Worm (Caenorhabditis elegans) whole organism, mixed stage, embryonic: ENCODE data around the gene lsm-7.

ENCODE experiments used
- M03D4.4 ChIP-seq: sonication (generic microtip); optimal IDR thresholded peaks from 2 replicates; lab custom pipeline; 2017; ENCODE audit warnings: mild to moderate bottlenecking, missing genetic modification characterization, missing compliant biosample characterization
- bed-3 ChIP-seq: fragments of 200-800 bp; sonication (Bioruptor generic); optimal IDR thresholded peaks from 3 replicates; lab custom pipeline; 2018; ENCODE audit warnings: mild to moderate bottlenecking, missing genetic modification characterization, moderate library complexity, missing compliant biosample characterization
- blmp-1 ChIP-seq: fragments of 150-350 bp; optimal IDR thresholded peaks from 2 replicates; lab custom pipeline; 2014; ENCODE audit warnings: missing biosample characterization, missing genetic modification characterization
- ceh-39 ChIP-seq: fragments of 150-350 bp; optimal IDR thresholded peaks from 2 replicates; lab custom pipeline; 2014; ENCODE audit warnings: missing biosample characterization, missing genetic modification characterization
- ceh-43 ChIP-seq: fragments of 200-800 bp; sonication (Bioruptor generic); optimal IDR thresholded peaks from 2 replicates; lab custom pipeline; 2018; ENCODE audit warnings: mild to moderate bottlenecking, missing genetic modification characterization, moderate library complexity, missing compliant biosample characterization
- ceh-83 ChIP-seq: fragments of 200-800 bp; sonication (Bioruptor generic); optimal IDR thresholded peaks from 2 replicates; lab custom pipeline; 2018; ENCODE audit warnings: mild to moderate bottlenecking, missing genetic modification characterization, missing compliant biosample characterization
- ces-1 ChIP-seq: fragments of 150-350 bp; optimal IDR thresholded peaks from 2 replicates; lab custom pipeline; 2014; ENCODE audit warnings: missing biosample characterization, missing genetic modification reagents, missing genetic modification characterization
- cnd-1 ChIP-seq: fragments of 200-800 bp; sonication (Bioruptor generic); optimal IDR thresholded peaks from 2 replicates; lab custom pipeline; 2018; ENCODE audit warnings: mild to moderate bottlenecking, missing genetic modification characterization, missing compliant biosample characterization
- drap-1 ChIP-seq: fragments of 200-800 bp; sonication (Bioruptor generic); optimal IDR thresholded peaks from 3 replicates; lab custom pipeline; 2018; ENCODE audit warnings: mild to moderate bottlenecking, missing genetic modification characterization, missing compliant biosample characterization
- elt-1 ChIP-seq: sonication (generic microtip); optimal IDR thresholded peaks from 2 replicates; lab custom pipeline; 2017; ENCODE audit warnings: missing genetic modification characterization, mild to moderate bottlenecking, missing compliant biosample characterization, antibody characterized with exemption, moderate library complexity, borderline replicate concordance; ENCODE audit not compliant: insufficient read depth
- elt-3 ChIP-seq: fragments of 150-350 bp; optimal IDR thresholded peaks from 2 replicates; lab custom pipeline; 2014; ENCODE audit warnings: missing biosample characterization, missing genetic modification characterization
- flh-1 ChIP-seq: fragments of 200-800 bp; sonication (Bioruptor generic); optimal IDR thresholded peaks from 2 replicates; lab custom pipeline; 2018; ENCODE audit warnings: mild to moderate bottlenecking, missing genetic modification characterization, moderate library complexity, missing compliant biosample characterization
- ham-2 ChIP-seq: fragments of 200-800 bp; sonication (Bioruptor generic); optimal IDR thresholded peaks from 2 replicates; lab custom pipeline; 2018; ENCODE audit warnings: mild to moderate bottlenecking, missing genetic modification characterization, missing compliant biosample characterization
- hlh-1 ChIP-seq: fragments of 150-350 bp; optimal IDR thresholded peaks from 2 replicates; lab custom pipeline; 2014; ENCODE audit warnings: missing biosample characterization, missing genetic modification reagents, missing genetic modification characterization
- lin-13 ChIP-seq: fragments of 150-350 bp; optimal IDR thresholded peaks from 2 replicates; lab custom pipeline; 2014; ENCODE audit warnings: missing biosample characterization, missing genetic modification characterization
- lin-32 ChIP-seq: fragments of 200-800 bp; sonication (Bioruptor generic); optimal IDR thresholded peaks from 2 replicates; lab custom pipeline; 2018; ENCODE audit warnings: mild to moderate bottlenecking, missing genetic modification characterization, missing compliant biosample characterization
- lsy-2 ChIP-seq: fragments of 150-350 bp; optimal IDR thresholded peaks from 2 replicates; lab custom pipeline; 2014; ENCODE audit warnings: missing biosample characterization, missing genetic modification characterization
- mab-5 ChIP-seq: fragments of 150-350 bp; optimal IDR thresholded peaks from 2 replicates; lab custom pipeline; 2014; ENCODE audit warnings: missing biosample characterization, missing genetic modification characterization
- mep-1 ChIP-seq: fragments of 150-350 bp; optimal IDR thresholded peaks from 2 replicates; lab custom pipeline; 2017; ENCODE audit warnings: missing biosample characterization, missing genetic modification reagents, missing genetic modification characterization, inconsistent platforms
- mls-2 ChIP-seq: sonication (generic microtip); optimal IDR thresholded peaks from 2 replicates; lab custom pipeline; 2016; ENCODE audit warnings: mild to moderate bottlenecking, missing genetic modification characterization, moderate library complexity, missing compliant biosample characterization
- nhr-12 ChIP-seq: fragments of 150-350 bp; optimal IDR thresholded peaks from 2 replicates; lab custom pipeline; 2014; ENCODE audit warnings: missing biosample characterization, missing genetic modification characterization
- nhr-237 ChIP-seq: fragments of 150-350 bp; optimal IDR thresholded peaks from 2 replicates; lab custom pipeline; 2014; ENCODE audit warnings: missing biosample characterization, missing genetic modification characterization
- nhr-28 ChIP-seq: fragments of 150-350 bp; optimal IDR thresholded peaks from 2 replicates; lab custom pipeline; 2014; ENCODE audit warnings: missing biosample characterization, missing genetic modification characterization
- nhr-76 ChIP-seq: sonication (generic microtip); optimal IDR thresholded peaks from 2 replicates; lab custom pipeline; 2017; ENCODE audit warnings: missing biosample characterization, missing genetic modification characterization
- sem-2 ChIP-seq: fragments of 200-800 bp; sonication (Bioruptor generic); optimal IDR thresholded peaks from 2 replicates; lab custom pipeline; 2018; ENCODE audit warnings: mild to moderate bottlenecking, missing genetic modification characterization, missing compliant biosample characterization
- snpc-4 ChIP-seq: fragments of 150-350 bp; optimal IDR thresholded peaks from 2 replicates; lab custom pipeline; 2014; ENCODE audit warnings: missing biosample characterization, missing genetic modification characterization
- sptf-1 ChIP-seq: sonication (generic microtip); optimal IDR thresholded peaks from 2 replicates; lab custom pipeline; 2017; ENCODE audit warnings: mild to moderate bottlenecking, missing genetic modification characterization, moderate library complexity, missing compliant biosample characterization
- tbx-8 ChIP-seq: fragments of 200-800 bp; sonication (Bioruptor generic); optimal IDR thresholded peaks from 2 replicates; lab custom pipeline; 2018; ENCODE audit warnings: mild to moderate bottlenecking, missing genetic modification characterization, moderate library complexity, missing compliant biosample characterization
- unc-120 ChIP-seq: sonication (generic microtip); optimal IDR thresholded peaks from 2 replicates; lab custom pipeline; 2017; ENCODE audit warnings: missing genetic modification characterization, missing compliant biosample characterization; ENCODE audit not compliant: poor library complexity, severe bottlenecking
- unc-39 ChIP-seq: fragments of 150-350 bp; optimal IDR thresholded peaks from 2 replicates; lab custom pipeline; 2014; ENCODE audit warnings: missing biosample characterization, missing genetic modification characterization
- unc-62 ChIP-seq: fragments of 150-350 bp; optimal IDR thresholded peaks from 2 replicates; lab custom pipeline; 2014; ENCODE audit warnings: missing biosample characterization, missing genetic modification reagents, missing genetic modification characterization
- zip-8 ChIP-seq: fragments of 150-350 bp; optimal IDR thresholded peaks from 2 replicates; lab custom pipeline; 2014; ENCODE audit warnings: missing biosample characterization, missing genetic modification characterization
- ztf-11 ChIP-seq: fragments of 150-350 bp; optimal IDR thresholded peaks from 2 replicates; lab custom pipeline; 2014; ENCODE audit warnings: missing biosample characterization, missing genetic modification characterization

Gene lsm-7

DNA sequence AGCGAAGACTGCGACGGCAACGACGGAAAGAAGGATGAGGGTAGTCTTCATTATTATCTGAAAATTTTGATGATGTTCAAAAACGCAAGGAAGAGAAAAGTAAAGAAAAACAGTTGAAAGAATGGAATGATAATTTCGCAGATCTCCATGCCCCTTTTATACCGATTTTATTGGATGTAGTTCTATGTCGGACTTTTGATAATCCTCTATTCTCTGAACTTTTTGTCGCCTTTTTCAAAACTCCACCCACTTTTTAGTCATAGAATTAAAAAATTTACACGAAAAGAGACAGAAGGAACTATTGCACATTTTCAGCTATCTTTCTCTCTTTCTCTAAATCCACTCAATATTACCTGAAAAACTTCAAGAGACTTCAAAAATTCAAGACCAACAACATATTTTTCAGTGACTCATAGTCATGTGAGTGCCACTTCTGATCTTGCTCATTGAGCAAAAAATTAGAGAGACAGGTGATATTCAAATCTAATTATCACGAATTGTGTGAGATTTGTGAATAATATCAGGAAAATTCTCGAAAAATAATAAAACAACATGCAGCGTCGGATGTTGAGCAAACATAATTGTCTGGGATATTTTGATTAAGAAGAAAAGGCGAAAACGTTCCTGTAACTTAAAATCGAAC, 43.4 kb upstream of the lsm-7 start, which contains the start of gene F13E9.15:
TSS of gene F13E9.15 (minus strand) at position 51 of the 643 bp plus-strand sequence.
- TF ChIP-seq hlh-1 (tag; lab: Kevin White, UChicago) (no peak), lsy-2 (tag; lab: Kevin White, UChicago) (no peak), ceh-43 (GFP tag; lab: Kevin White, UChicago) (no peak), sem-2 (no peak), nhr-28 (no peak), nhr-76 (tag; lab: Kevin White, UChicago) (no peak), ceh-39 (tag; lab: Kevin White, UChicago) (no peak), unc-120 (no peak), lin-13 (tag; lab: Kevin White, UChicago) (no peak), lin-32 (GFP tag; lab: Kevin White, UChicago) (no peak), ceh-83 (no peak), ces-1 (no peak), ham-2 (no peak), mls-2 (no peak), elt-3 (tag; lab: Kevin White, UChicago) (no peak), mep-1 (tag; lab: Kevin White, UChicago) (no peak), mab-5 (tag; lab: Kevin White, UChicago) (no peak), elt-1 (no peak)

DNA sequence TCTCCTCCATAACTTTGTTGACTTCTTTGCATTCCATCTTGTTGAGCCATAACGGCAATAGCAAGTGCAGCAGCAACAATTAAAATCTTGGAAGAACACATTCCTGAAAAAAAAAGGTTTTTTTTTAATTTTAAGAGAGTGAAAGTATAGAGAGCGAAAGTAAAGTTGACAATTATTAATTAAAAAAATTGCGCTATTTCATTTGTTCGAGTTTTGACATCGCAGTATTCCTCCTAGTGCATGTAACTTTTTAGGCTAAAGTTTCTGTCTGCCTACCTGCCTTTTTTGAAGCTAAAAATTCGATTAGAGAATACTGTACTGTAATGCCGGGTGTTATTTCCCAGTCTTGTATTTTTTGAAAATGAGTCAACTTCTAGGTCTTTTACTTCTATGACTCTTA, 41.3 kb upstream of the lsm-7 start, which contains the start of gene srlf-12:
TSS of gene srlf-12 (minus strand) at position 101 of the 400 bp plus-strand sequence.
- TF ChIP-seq unc-120 (no peak), ceh-83 (no peak), snpc-4 (no peak), lin-32 (GFP tag; lab: Kevin White, UChicago) (no peak), sptf-1 (no peak), blmp-1 (tag; lab: Kevin White, UChicago) (no peak), hlh-1 (tag; lab: Kevin White, UChicago) (no peak)

DNA sequence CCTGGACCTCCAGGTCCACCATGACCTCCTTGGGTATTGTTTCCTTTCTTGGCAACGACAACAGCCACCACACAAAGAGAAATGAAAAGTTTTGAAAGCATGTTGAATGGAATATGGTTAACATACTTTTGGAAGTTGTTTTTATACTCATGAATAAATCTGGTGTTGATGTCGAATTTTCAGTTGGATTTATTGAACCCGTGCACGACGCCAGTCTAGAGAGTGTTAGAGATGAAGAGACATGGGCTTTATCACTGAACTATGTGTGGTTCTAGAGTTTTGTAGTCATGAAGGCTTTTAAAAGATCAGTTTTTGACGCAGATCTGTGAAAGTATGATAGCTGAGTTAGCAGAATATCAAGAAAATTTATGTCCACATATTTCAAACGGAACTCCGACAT, 39.0 kb upstream of the lsm-7 start, which contains the start of gene srlf-14:
TSS of gene srlf-14 (minus strand) at position 101 of the 400 bp plus-strand sequence.
- TF ChIP-seq sptf-1 (no peak), flh-1 (GFP tag; lab: Kevin White, UChicago) (no peak), M03D4.4 (tag; lab: Kevin White, UChicago) (no peak), bed-3 (GFP tag; lab: Kevin White, UChicago) (no peak), lin-13 (tag; lab: Kevin White, UChicago) (no peak), lin-32 (GFP tag; lab: Kevin White, UChicago) (no peak), ham-2 (no peak), ceh-43 (GFP tag; lab: Kevin White, UChicago) (no peak), mab-5 (tag; lab: Kevin White, UChicago) (no peak), zip-8 (no peak), ces-1 (no peak), mls-2 (no peak), tbx-8 (no peak), cnd-1 (no peak), unc-39 (tag; lab: Kevin White, UChicago) (no peak), mep-1 (tag; lab: Kevin White, UChicago) (no peak), ztf-11 (tag; lab: Kevin White, UChicago) (no peak), elt-1 (no peak)

DNA sequence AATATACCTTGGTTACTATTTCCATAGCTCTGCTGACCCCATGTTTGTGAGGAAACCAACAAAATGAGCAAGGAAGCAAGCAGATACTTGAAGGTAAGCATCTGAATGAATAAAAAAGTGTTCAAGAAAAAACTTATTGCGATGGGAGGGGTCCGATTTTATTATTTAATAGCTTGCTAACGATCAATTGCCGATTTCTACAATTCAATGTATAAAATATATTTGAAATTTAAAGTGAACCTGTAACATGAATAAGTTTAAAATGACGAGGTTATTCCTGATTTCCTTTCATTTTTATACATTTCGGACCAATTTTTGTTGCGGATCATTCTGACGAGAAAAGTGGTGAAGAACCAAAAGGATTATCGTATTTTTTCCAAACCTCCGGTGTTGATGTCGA, 36.8 kb upstream of the lsm-7 start, which contains the start of gene srlf-13:
TSS of gene srlf-13 (minus strand) at position 101 of the 400 bp plus-strand sequence.
- no peak for TF ChIP-seq mep-1 (tag; lab: Kevin White, UChicago)
- TF ChIP-seq nhr-237 (tag; lab: Kevin White, UChicago), result no peak
- TF ChIP-seq lsy-2 (tag; lab: Kevin White, UChicago), result no peak
- no peak for TF ChIP-seq ztf-11 (tag; lab: Kevin White, UChicago)
- TF ChIP-seq drap-1 (GFP tag; lab: Kevin White, UChicago), result no peak
- no peak for TF ChIP-seq nhr-76 (tag; lab: Kevin White, UChicago)
- no peak for TF ChIP-seq sem-2
- TF ChIP-seq snpc-4, result no peak
- TF ChIP-seq unc-62 (GFP tag; lab: Kevin White, UChicago), result no peak
- TF ChIP-seq bed-3 (GFP tag; lab: Kevin White, UChicago), result no peak
- TF ChIP-seq ces-1, result no peak
- TF ChIP-seq blmp-1 (tag; lab: Kevin White, UChicago), result no peak
- no peak for TF ChIP-seq nhr-12 (tag; lab: Kevin White, UChicago)
- TF ChIP-seq tbx-8, result no peak
- TF ChIP-seq cnd-1, result no peak
- no peak for TF ChIP-seq flh-1 (GFP tag; lab: Kevin White, UChicago)
- no peak for TF ChIP-seq mab-5 (tag; lab: Kevin White, UChicago)
- TF ChIP-seq M03D4.4 (tag; lab: Kevin White, UChicago), result no peak
